Fruit fly (Drosophila melanogaster): ENCODE data around the gene CG17801.
"Not testable (repeated sequence)": the region's sequence is repeated elsewhere in the genome, so short reads cannot be mapped to it uniquely, and the experiment has no call there.

DNA sequence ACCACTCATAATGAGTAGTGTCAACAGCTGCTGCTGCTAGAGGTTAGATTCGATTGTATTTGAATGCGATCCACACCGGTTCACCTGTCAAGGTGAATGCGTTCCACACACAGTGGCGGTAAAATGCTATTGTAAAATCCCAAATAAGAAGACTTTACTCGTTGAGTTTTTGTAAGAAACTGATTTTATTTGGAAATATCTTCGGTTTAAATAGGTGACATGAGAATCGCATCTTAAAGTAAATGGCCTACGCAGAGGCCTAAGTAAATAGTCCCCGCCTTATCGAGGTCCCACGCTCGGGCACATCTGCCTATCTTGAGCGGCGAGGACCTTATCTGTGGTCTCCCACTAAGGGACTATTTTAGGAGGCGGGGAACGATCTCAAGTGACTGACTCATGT is 43.8 kb downstream of the CG17801 start, which contains the start of gene TyrR:
- not testable (repeated sequence) for TF ChIP-seq CG8478, CTCF (optimal IDR thresholded peaks at IDR 0.05)

Measured in S2 (cell line).